Worm (Caenorhabditis elegans) whole organism, L3 larva: ENCODE measurements around the gene cyp-29A4.

Experiments used
- aly-2 ChIP-seq: fragments of 150-350 bp; optimal IDR thresholded peaks from 2 replicates; lab custom pipeline; 2014; ENCODE audit warnings: missing biosample characterization, missing genetic modification characterization
- ama-1 ChIP-seq: fragments of 150-350 bp; optimal IDR thresholded peaks from 2 replicates; lab custom pipeline; 2018
- ceh-16 ChIP-seq: sonication (generic microtip); optimal IDR thresholded peaks from 2 replicates; lab custom pipeline; 2017; ENCODE audit warnings: missing biosample characterization, missing genetic modification characterization
- ceh-82 ChIP-seq: fragments of 150-350 bp; optimal IDR thresholded peaks from 2 replicates; lab custom pipeline; 2014; ENCODE audit warnings: missing biosample characterization, missing genetic modification characterization
- daf-12 ChIP-seq: fragments of 150-350 bp; optimal IDR thresholded peaks from 2 replicates; lab custom pipeline; 2014; ENCODE audit warnings: missing biosample characterization, missing genetic modification reagents, missing genetic modification characterization
- elt-3 ChIP-seq, 3 experiments: fragments of 150-350 bp in 1 of 3; sonication (generic microtip) in 2 of 3; optimal IDR thresholded peaks; 2 replicates in 2 of 3; 4 replicates in 1 of 3; lab custom pipeline; 2014 to 2017; ENCODE audit warnings: missing biosample characterization in 3 of 3, missing genetic modification characterization in 3 of 3
- jun-1 ChIP-seq: fragments of 150-350 bp; optimal IDR thresholded peaks from 2 replicates; lab custom pipeline; 2014; ENCODE audit warnings: missing biosample characterization, missing genetic modification reagents, missing genetic modification characterization
- lin-39 ChIP-seq: fragments of 150-350 bp; optimal IDR thresholded peaks from 2 replicates; lab custom pipeline; 2018; ENCODE audit warnings: missing biosample characterization, missing genetic modification reagents, missing genetic modification characterization
- nhr-23 ChIP-seq: fragments of 150-350 bp; optimal IDR thresholded peaks from 2 replicates; lab custom pipeline; 2014; ENCODE audit warnings: missing biosample characterization, missing genetic modification reagents, missing genetic modification characterization
- nhr-28 ChIP-seq: fragments of 150-350 bp; optimal IDR thresholded peaks from 2 replicates; lab custom pipeline; 2014; ENCODE audit warnings: missing biosample characterization, missing genetic modification characterization
- skn-1 ChIP-seq: fragments of 150-350 bp; optimal IDR thresholded peaks from 2 replicates; lab custom pipeline; 2014; ENCODE audit warnings: missing biosample characterization, missing genetic modification characterization
- snpc-4 ChIP-seq: fragments of 150-350 bp; optimal IDR thresholded peaks from 2 replicates; lab custom pipeline; 2014; ENCODE audit warnings: missing biosample characterization, missing genetic modification characterization
- unc-62 ChIP-seq: fragments of 150-350 bp; sonication (generic microtip); optimal IDR thresholded peaks from 4 replicates; lab custom pipeline; 2014; ENCODE audit warnings: missing biosample characterization, missing genetic modification reagents, missing genetic modification characterization
- zag-1 ChIP-seq: fragments of 150-350 bp; optimal IDR thresholded peaks from 2 replicates; lab custom pipeline; 2014; ENCODE audit warnings: missing biosample characterization, missing genetic modification characterization

DNA sequence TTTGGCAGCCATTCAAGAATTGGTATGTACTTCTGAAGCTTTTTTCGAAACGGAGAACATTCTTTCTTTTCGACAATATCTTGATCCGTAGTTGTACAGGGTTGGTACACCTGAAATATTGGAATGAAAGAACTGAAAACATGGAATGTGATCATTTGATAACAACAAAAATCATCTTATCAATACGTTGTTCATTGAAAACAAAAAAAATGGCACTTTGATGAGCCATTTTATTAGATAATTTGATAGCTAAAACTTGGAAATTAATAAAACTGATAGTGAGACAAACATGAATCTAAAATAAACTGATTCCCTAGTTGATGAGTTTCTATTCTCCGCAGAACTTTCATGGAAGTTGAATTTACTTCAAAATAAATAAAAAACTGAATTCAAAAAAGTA, 17.9 kb downstream of the cyp-29A4 start:
- TF ChIP-seq daf-12 (tag; lab: Kevin White, UChicago): no peak
- TF ChIP-seq zag-1 (tag; lab: Kevin White, UChicago): no peak
- TF ChIP-seq nhr-23: no peak
- TF ChIP-seq aly-2 (tag; lab: Kevin White, UChicago): no peak
- no peak for TF ChIP-seq nhr-28 (tag; lab: Kevin White, UChicago)
- TF ChIP-seq unc-62 (GFP tag; lab: Kevin White, UChicago): no peak
- TF ChIP-seq snpc-4 (tag; lab: Kevin White, UChicago): no peak
- no peak for TF ChIP-seq elt-3 (tag; optimal IDR thresholded peaks at IDR 0.05; lab: Kevin White, UChicago)
- no peak for TF ChIP-seq jun-1 (tag; lab: Kevin White, UChicago)
- no peak for TF ChIP-seq ceh-82 (tag; lab: Kevin White, UChicago)
- no peak for TF ChIP-seq ama-1
- TF ChIP-seq skn-1 (tag; lab: Kevin White, UChicago): no peak
- no peak for TF ChIP-seq ceh-16 (tag; lab: Kevin White, UChicago)
- no peak for TF ChIP-seq lin-39 (tag; lab: Kevin White, UChicago)
